Worm (Caenorhabditis elegans): ENCODE data around the gene daf-15.

- no peak for TF ChIP-seq lsy-2 (tag; optimal IDR thresholded peaks at IDR 0.05)
- no peak for TF ChIP-seq egl-27 (tag; optimal IDR thresholded peaks at IDR 0.05)
- TF ChIP-seq lin-39 (tag; optimal IDR thresholded peaks at IDR 0.05) = no peak
- TF ChIP-seq nhr-6 (tag; optimal IDR thresholded peaks at IDR 0.05) = no peak
- no peak for TF ChIP-seq nhr-129 (tag; optimal IDR thresholded peaks at IDR 0.05)
- no peak for TF ChIP-seq Y55F3AM.14 (GFP tag; optimal IDR thresholded peaks at IDR 0.05)
- no peak for TF ChIP-seq ama-1 (optimal IDR thresholded peaks at IDR 0.05)
- TF ChIP-seq skn-1 (tag; optimal IDR thresholded peaks at IDR 0.05) = no peak
- TF ChIP-seq alr-1 (tag; optimal IDR thresholded peaks at IDR 0.05) = no peak
- no peak for TF ChIP-seq nhr-23 (tag; optimal IDR thresholded peaks at IDR 0.05)
- TF ChIP-seq nhr-10 (tag; optimal IDR thresholded peaks at IDR 0.05) = no peak
- TF ChIP-seq dmd-4 (tag; optimal IDR thresholded peaks at IDR 0.05) = no peak
- no peak for TF ChIP-seq nhr-11 (tag; optimal IDR thresholded peaks at IDR 0.05)
- no peak for TF ChIP-seq R02D3.7 (tag; optimal IDR thresholded peaks at IDR 0.05)
Measured at ce11 chrIV:9401715-9402114, 15.7 kb downstream of the daf-15 start, which contains the start of gene F56D5.6.

Data from whole organism, L2 larva.